Worm (Caenorhabditis elegans) whole organism, mixed stage, embryonic: ENCODE data around the gene elpc-2.

Experiments used
- M03D4.4 ChIP-seq: sonication (generic microtip); optimal IDR thresholded peaks from 2 replicates; lab custom pipeline; 2017; ENCODE audit warnings: mild to moderate bottlenecking, missing genetic modification characterization, missing compliant biosample characterization
- blmp-1 ChIP-seq: fragments of 150-350 bp; optimal IDR thresholded peaks from 2 replicates; lab custom pipeline; 2014; ENCODE audit warnings: missing biosample characterization, missing genetic modification characterization
- ceh-39 ChIP-seq: fragments of 150-350 bp; optimal IDR thresholded peaks from 2 replicates; lab custom pipeline; 2014; ENCODE audit warnings: missing biosample characterization, missing genetic modification characterization
- ceh-43 ChIP-seq: fragments of 200-800 bp; sonication (Bioruptor generic); optimal IDR thresholded peaks from 2 replicates; lab custom pipeline; 2018; ENCODE audit warnings: mild to moderate bottlenecking, missing genetic modification characterization, moderate library complexity, missing compliant biosample characterization
- ceh-83 ChIP-seq: fragments of 200-800 bp; sonication (Bioruptor generic); optimal IDR thresholded peaks from 2 replicates; lab custom pipeline; 2018; ENCODE audit warnings: mild to moderate bottlenecking, missing genetic modification characterization, missing compliant biosample characterization
- ces-1 ChIP-seq: fragments of 150-350 bp; optimal IDR thresholded peaks from 2 replicates; lab custom pipeline; 2014; ENCODE audit warnings: missing biosample characterization, missing genetic modification reagents, missing genetic modification characterization
- cnd-1 ChIP-seq: fragments of 200-800 bp; sonication (Bioruptor generic); optimal IDR thresholded peaks from 2 replicates; lab custom pipeline; 2018; ENCODE audit warnings: mild to moderate bottlenecking, missing genetic modification characterization, missing compliant biosample characterization
- drap-1 ChIP-seq: fragments of 200-800 bp; sonication (Bioruptor generic); optimal IDR thresholded peaks from 3 replicates; lab custom pipeline; 2018; ENCODE audit warnings: mild to moderate bottlenecking, missing genetic modification characterization, missing compliant biosample characterization
- elt-1 ChIP-seq: sonication (generic microtip); optimal IDR thresholded peaks from 2 replicates; lab custom pipeline; 2017; ENCODE audit warnings: missing genetic modification characterization, mild to moderate bottlenecking, missing compliant biosample characterization, antibody characterized with exemption, moderate library complexity, borderline replicate concordance; ENCODE audit not compliant: insufficient read depth
- elt-3 ChIP-seq: fragments of 150-350 bp; optimal IDR thresholded peaks from 2 replicates; lab custom pipeline; 2014; ENCODE audit warnings: missing biosample characterization, missing genetic modification characterization
- flh-1 ChIP-seq: fragments of 200-800 bp; sonication (Bioruptor generic); optimal IDR thresholded peaks from 2 replicates; lab custom pipeline; 2018; ENCODE audit warnings: mild to moderate bottlenecking, missing genetic modification characterization, moderate library complexity, missing compliant biosample characterization
- ham-2 ChIP-seq: fragments of 200-800 bp; sonication (Bioruptor generic); optimal IDR thresholded peaks from 2 replicates; lab custom pipeline; 2018; ENCODE audit warnings: mild to moderate bottlenecking, missing genetic modification characterization, missing compliant biosample characterization
- hlh-1 ChIP-seq: fragments of 150-350 bp; optimal IDR thresholded peaks from 2 replicates; lab custom pipeline; 2014; ENCODE audit warnings: missing biosample characterization, missing genetic modification reagents, missing genetic modification characterization
- lin-32 ChIP-seq: fragments of 200-800 bp; sonication (Bioruptor generic); optimal IDR thresholded peaks from 2 replicates; lab custom pipeline; 2018; ENCODE audit warnings: mild to moderate bottlenecking, missing genetic modification characterization, missing compliant biosample characterization
- lsy-2 ChIP-seq: fragments of 150-350 bp; optimal IDR thresholded peaks from 2 replicates; lab custom pipeline; 2014; ENCODE audit warnings: missing biosample characterization, missing genetic modification characterization
- mab-5 ChIP-seq: fragments of 150-350 bp; optimal IDR thresholded peaks from 2 replicates; lab custom pipeline; 2014; ENCODE audit warnings: missing biosample characterization, missing genetic modification characterization
- mep-1 ChIP-seq: fragments of 150-350 bp; optimal IDR thresholded peaks from 2 replicates; lab custom pipeline; 2017; ENCODE audit warnings: missing biosample characterization, missing genetic modification reagents, missing genetic modification characterization, inconsistent platforms
- mls-2 ChIP-seq: sonication (generic microtip); optimal IDR thresholded peaks from 2 replicates; lab custom pipeline; 2016; ENCODE audit warnings: mild to moderate bottlenecking, missing genetic modification characterization, moderate library complexity, missing compliant biosample characterization
- nhr-12 ChIP-seq: fragments of 150-350 bp; optimal IDR thresholded peaks from 2 replicates; lab custom pipeline; 2014; ENCODE audit warnings: missing biosample characterization, missing genetic modification characterization
- nhr-2 ChIP-seq: fragments of 150-350 bp; optimal IDR thresholded peaks from 2 replicates; lab custom pipeline; 2014; ENCODE audit warnings: missing biosample characterization, missing genetic modification characterization
- nhr-237 ChIP-seq: fragments of 150-350 bp; optimal IDR thresholded peaks from 2 replicates; lab custom pipeline; 2014; ENCODE audit warnings: missing biosample characterization, missing genetic modification characterization
- nhr-28 ChIP-seq: fragments of 150-350 bp; optimal IDR thresholded peaks from 2 replicates; lab custom pipeline; 2014; ENCODE audit warnings: missing biosample characterization, missing genetic modification characterization
- nhr-76 ChIP-seq: sonication (generic microtip); optimal IDR thresholded peaks from 2 replicates; lab custom pipeline; 2017; ENCODE audit warnings: missing biosample characterization, missing genetic modification characterization
- pha-4 ChIP-seq: fragments of 150-350 bp; optimal IDR thresholded peaks from 2 replicates; lab custom pipeline; 2018; ENCODE audit warnings: missing biosample characterization, missing genetic modification reagents, missing genetic modification characterization
- sem-2 ChIP-seq: fragments of 200-800 bp; sonication (Bioruptor generic); optimal IDR thresholded peaks from 2 replicates; lab custom pipeline; 2018; ENCODE audit warnings: mild to moderate bottlenecking, missing genetic modification characterization, missing compliant biosample characterization
- snpc-4 ChIP-seq: fragments of 150-350 bp; optimal IDR thresholded peaks from 2 replicates; lab custom pipeline; 2014; ENCODE audit warnings: missing biosample characterization, missing genetic modification characterization
- sptf-1 ChIP-seq: sonication (generic microtip); optimal IDR thresholded peaks from 2 replicates; lab custom pipeline; 2017; ENCODE audit warnings: mild to moderate bottlenecking, missing genetic modification characterization, moderate library complexity, missing compliant biosample characterization
- tbx-8 ChIP-seq: fragments of 200-800 bp; sonication (Bioruptor generic); optimal IDR thresholded peaks from 2 replicates; lab custom pipeline; 2018; ENCODE audit warnings: mild to moderate bottlenecking, missing genetic modification characterization, moderate library complexity, missing compliant biosample characterization
- unc-120 ChIP-seq: sonication (generic microtip); optimal IDR thresholded peaks from 2 replicates; lab custom pipeline; 2017; ENCODE audit warnings: missing genetic modification characterization, missing compliant biosample characterization; ENCODE audit not compliant: poor library complexity, severe bottlenecking
- unc-39 ChIP-seq: fragments of 150-350 bp; optimal IDR thresholded peaks from 2 replicates; lab custom pipeline; 2014; ENCODE audit warnings: missing biosample characterization, missing genetic modification characterization
- unc-62 ChIP-seq: fragments of 150-350 bp; optimal IDR thresholded peaks from 2 replicates; lab custom pipeline; 2014; ENCODE audit warnings: missing biosample characterization, missing genetic modification reagents, missing genetic modification characterization
- zip-8 ChIP-seq: fragments of 150-350 bp; optimal IDR thresholded peaks from 2 replicates; lab custom pipeline; 2014; ENCODE audit warnings: missing biosample characterization, missing genetic modification characterization

Gene elpc-2

ce11 chrIII:12639214-12639613 is 34.3 kb upstream of the elpc-2 start:
- TF ChIP-seq nhr-76 (tag; lab: Kevin White, UChicago) (no peak), nhr-28 (tag; lab: Kevin White, UChicago) (no peak), flh-1 (GFP tag; lab: Kevin White, UChicago) (no peak), hlh-1 (tag; lab: Kevin White, UChicago) (no peak), mab-5 (no peak), ham-2 (GFP tag; lab: Kevin White, UChicago) (no peak), zip-8 (tag; lab: Kevin White, UChicago) (no peak), drap-1 (GFP tag; lab: Kevin White, UChicago) (no peak), pha-4 (tag; lab: Kevin White, UChicago) (no peak), ceh-39 (tag; lab: Kevin White, UChicago) (no peak), unc-120 (tag; lab: Kevin White, UChicago) (no peak), M03D4.4 (tag; lab: Kevin White, UChicago) (no peak), nhr-237 (no peak), nhr-2 (tag; lab: Kevin White, UChicago) (no peak), cnd-1 (tag; lab: Kevin White, UChicago) (no peak)
- TF ChIP-seq, all 35 proteins: peak for 0

- TF ChIP-seq elt-1 (tag; lab: Kevin White, UChicago) (no peak), ceh-43 (GFP tag; lab: Kevin White, UChicago) (no peak), M03D4.4 (tag; lab: Kevin White, UChicago) (no peak), mls-2 (tag; lab: Kevin White, UChicago) (no peak)
These were observed 33.0 kb upstream of the elpc-2 start for ce11 chrIII:12640386-12641024.

DNA sequence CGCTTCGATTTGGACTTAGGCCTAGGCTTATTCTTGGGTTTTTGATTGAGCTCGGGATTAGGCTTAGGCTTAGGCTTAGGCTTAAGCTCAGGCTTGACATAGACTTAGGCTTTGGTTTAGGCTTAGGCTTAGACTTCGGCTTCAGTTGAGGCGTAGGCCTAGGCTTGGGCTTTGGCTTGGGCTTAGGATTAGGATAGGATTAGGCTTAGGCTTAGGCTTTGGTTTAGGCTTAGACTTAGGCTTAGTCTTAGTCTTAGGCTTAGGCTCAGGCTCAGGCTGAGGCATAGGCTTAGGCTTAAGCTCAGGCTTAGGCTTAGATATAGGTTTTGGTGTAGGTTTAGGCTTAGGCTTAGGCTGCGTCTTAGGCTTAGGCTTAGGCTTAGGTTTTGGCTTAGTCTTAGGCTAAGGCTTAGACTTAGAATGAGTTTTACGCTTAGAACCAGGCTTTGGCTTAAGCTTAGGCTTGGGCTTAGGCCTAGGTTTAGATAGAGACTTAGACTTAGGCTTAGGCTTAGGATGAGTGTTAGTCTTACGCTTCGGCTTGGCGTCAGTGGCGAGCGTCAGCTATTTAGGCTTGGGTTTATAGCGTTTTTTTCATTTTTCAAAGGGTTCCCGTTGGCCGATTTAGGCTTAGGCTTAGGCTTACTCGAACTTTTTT is 30.8 kb upstream of the elpc-2 start:
- no peak for TF ChIP-seq lin-32
- no peak for TF ChIP-seq ceh-39 (tag; lab: Kevin White, UChicago)
- no peak for TF ChIP-seq lsy-2
- no peak for TF ChIP-seq mep-1 (tag; lab: Kevin White, UChicago)
- no peak for TF ChIP-seq M03D4.4 (tag; lab: Kevin White, UChicago)
- TF ChIP-seq mab-5, result no peak
- no peak for TF ChIP-seq drap-1 (GFP tag; lab: Kevin White, UChicago)
- TF ChIP-seq blmp-1, result no peak
- TF ChIP-seq nhr-12 (tag; lab: Kevin White, UChicago), result no peak
- no peak for TF ChIP-seq elt-3 (tag; lab: Kevin White, UChicago)
- TF ChIP-seq cnd-1 (tag; lab: Kevin White, UChicago), result no peak
- TF ChIP-seq ces-1 (GFP tag; lab: Kevin White, UChicago), result no peak
- TF ChIP-seq nhr-237, result no peak
- no peak for TF ChIP-seq tbx-8 (GFP tag; lab: Kevin White, UChicago)
- TF ChIP-seq unc-62 (GFP tag; lab: Kevin White, UChicago), result no peak
- no peak for TF ChIP-seq snpc-4
- no peak for TF ChIP-seq sptf-1 (tag; lab: Kevin White, UChicago)
- no peak for TF ChIP-seq hlh-1 (tag; lab: Kevin White, UChicago)
- TF ChIP-seq, all 35 proteins: peak for 0

DNA sequence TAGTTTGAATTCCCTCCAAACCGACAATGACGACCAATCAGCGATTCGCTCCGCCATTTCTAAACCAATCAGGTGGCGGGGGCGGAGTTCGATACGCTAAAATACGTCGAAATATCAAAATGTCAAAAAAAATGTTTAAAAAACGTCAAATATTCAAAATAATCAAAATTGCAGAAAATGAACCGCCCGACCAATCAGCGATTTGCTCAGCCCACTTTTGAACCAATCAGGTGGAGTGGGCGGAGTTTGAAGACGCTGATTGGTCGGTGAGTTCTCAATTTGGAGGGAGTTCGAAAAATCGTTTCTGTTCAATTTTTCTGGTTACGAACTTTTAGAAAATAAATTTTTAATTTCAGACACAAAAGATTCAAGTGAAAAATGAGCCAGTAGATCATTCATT is 28.8 kb upstream of the elpc-2 start:
- TF ChIP-seq unc-39 (tag; lab: Kevin White, UChicago) (no peak), hlh-1 (tag; lab: Kevin White, UChicago) (no peak), sptf-1 (tag; lab: Kevin White, UChicago) (no peak), ceh-83 (GFP tag; lab: Kevin White, UChicago) (no peak), flh-1 (GFP tag; lab: Kevin White, UChicago) (no peak), mab-5 (no peak), elt-3 (tag; lab: Kevin White, UChicago) (no peak), nhr-12 (tag; lab: Kevin White, UChicago) (no peak), lsy-2 (no peak), sem-2 (GFP tag; lab: Kevin White, UChicago) (no peak), pha-4 (tag; lab: Kevin White, UChicago) (no peak), elt-1 (tag; lab: Kevin White, UChicago) (no peak)
